Fruit fly (Drosophila melanogaster) whole organism, embryonic: ENCODE results near the gene Chro.

Experiments
- Atf3 ChIP-seq: fragments of 200-800 bp; sonication (Bioruptor generic); optimal IDR thresholded peaks from 3 replicates; lab custom pipeline; 2016; ENCODE audit warnings: missing biosample characterization, missing genetic modification characterization
- Blimp-1 ChIP-seq: fragments of 200-800 bp; sonication (Bioruptor generic); optimal IDR thresholded peaks from 3 replicates; lab custom pipeline; 2018; ENCODE audit warnings: missing biosample characterization, missing genetic modification characterization, mild to moderate bottlenecking, moderate library complexity, missing genetic modification reagents
- CG11456 ChIP-seq: fragments of 200-800 bp; sonication (Bioruptor generic); IDR thresholded peaks from 3 replicates; pipeline ENCODE4 v1.3.6; 2022; ENCODE audit warnings: missing biosample characterization, missing genetic modification characterization
- CG14014 ChIP-seq: fragments of 200-800 bp; sonication (Bioruptor generic); IDR thresholded peaks from 2 replicates; pipeline ENCODE4 v1.3.6; 2022; ENCODE audit warnings: missing biosample characterization, missing genetic modification characterization
- CG15479 ChIP-seq: fragments of 200-800 bp; sonication (Bioruptor generic); optimal IDR thresholded peaks from 3 replicates; lab custom pipeline; 2019; ENCODE audit warnings: missing biosample characterization, mild to moderate bottlenecking, missing genetic modification characterization, moderate library complexity
- CG1792 ChIP-seq: fragments of 200-800 bp; sonication (Bioruptor generic); optimal IDR thresholded peaks from 2 replicates; lab custom pipeline; 2016; ENCODE audit warnings: missing biosample characterization, missing genetic modification characterization
- CG2199 ChIP-seq: fragments of 200-800 bp; sonication (Bioruptor generic); IDR thresholded peaks from 3 replicates; pipeline ENCODE4 v1.3.6; 2022; ENCODE audit warnings: missing biosample characterization, missing genetic modification characterization
- CG33557 ChIP-seq: fragments of 200-800 bp; sonication (Bioruptor generic); optimal IDR thresholded peaks from 2 replicates; lab custom pipeline; 2019; ENCODE audit warnings: missing biosample characterization, mild to moderate bottlenecking, missing genetic modification characterization, moderate library complexity
- CG5245 ChIP-seq: fragments of 200-800 bp; sonication (Bioruptor generic); optimal IDR thresholded peaks from 3 replicates; lab custom pipeline; 2016; ENCODE audit warnings: missing biosample characterization, missing genetic modification characterization
- CG6654 ChIP-seq: fragments of 200-800 bp; sonication (Bioruptor generic); optimal IDR thresholded peaks from 2 replicates; lab custom pipeline; 2017; ENCODE audit warnings: missing biosample characterization, mild to moderate bottlenecking, missing genetic modification characterization
- CG7357 ChIP-seq: fragments of 200-800 bp; sonication (Bioruptor generic); IDR thresholded peaks from 3 replicates; pipeline ENCODE4 v1.3.6; 2022; ENCODE audit warnings: missing biosample characterization, missing genetic modification characterization
- CG7928 ChIP-seq: fragments of 200-800 bp; sonication (Bioruptor generic); optimal IDR thresholded peaks from 2 replicates; lab custom pipeline; 2017; ENCODE audit warnings: missing biosample characterization, mild to moderate bottlenecking, missing genetic modification characterization
- CG8478 ChIP-seq: fragments of >200 bp; optimal IDR thresholded peaks from 2 replicates; lab custom pipeline; 2018
- D ChIP-seq, 2 experiments: fragments of 200-800 bp in 1 of 2; fragments of >200 bp in 1 of 2; sonication (Bioruptor generic) in 1 of 2; optimal IDR thresholded peaks; 2 replicates in 1 of 2; 3 replicates in 1 of 2; lab custom pipeline; 2017; ENCODE audit warnings: mild to moderate bottlenecking in 1 of 2, missing biosample characterization in 1 of 2, missing genetic modification characterization in 1 of 2, missing genetic modification reagents in 1 of 2
- Dek ChIP-seq: fragments of 200-800 bp; sonication (Bioruptor generic); optimal IDR thresholded peaks from 3 replicates; lab custom pipeline; 2019; ENCODE audit warnings: missing biosample characterization, mild to moderate bottlenecking, missing genetic modification characterization, moderate library complexity
- Hand ChIP-seq: fragments of 200-800 bp; sonication (Bioruptor generic); optimal IDR thresholded peaks from 2 replicates; lab custom pipeline; 2017; ENCODE audit warnings: mild to moderate bottlenecking, missing biosample characterization, missing genetic modification reagents, missing genetic modification characterization
- Med ChIP-seq: fragments of 200-800 bp; sonication (Bioruptor generic); peaks from one replicate; lab custom pipeline; 2016; ENCODE audit warnings: missing biosample characterization, missing genetic modification characterization, mild to moderate bottlenecking, inconsistent platforms, moderate library complexity
- Neu2 ChIP-seq: fragments of 200-800 bp; sonication (Bioruptor generic); optimal IDR thresholded peaks from 3 replicates; lab custom pipeline; 2016; ENCODE audit warnings: missing biosample characterization, missing genetic modification characterization, borderline replicate concordance
- Nf-YA ChIP-seq: fragments of 200-800 bp; sonication (Bioruptor generic); IDR thresholded peaks from 2 replicates; pipeline ENCODE4 v1.3.6; 2022; ENCODE audit warnings: missing biosample characterization, missing genetic modification characterization
- Sry-β ChIP-seq: fragments of 200-800 bp; sonication (Bioruptor generic); optimal IDR thresholded peaks from 2 replicates; lab custom pipeline; 2018; ENCODE audit warnings: missing biosample characterization, mild to moderate bottlenecking, missing genetic modification characterization, moderate library complexity
- Trl ChIP-seq, 3 experiments: fragments of >200 bp in 2 of 3; fragments of 200-800 bp in 1 of 3; sonication (Bioruptor generic) in 1 of 3; optimal IDR thresholded peaks; 2 replicates in 1 of 3; 3 replicates in 2 of 3; lab custom pipeline; 2016 to 2017; ENCODE audit warnings: missing biosample characterization in 1 of 3, missing genetic modification characterization in 1 of 3
- cato ChIP-seq: fragments of 200-800 bp; sonication (Bioruptor generic); optimal IDR thresholded peaks from 2 replicates; lab custom pipeline; 2016; ENCODE audit warnings: missing biosample characterization, missing genetic modification characterization, borderline replicate concordance
- cg ChIP-seq: fragments of 200-800 bp; sonication (Bioruptor generic); optimal IDR thresholded peaks from 3 replicates; lab custom pipeline; 2019; ENCODE audit warnings: missing biosample characterization, mild to moderate bottlenecking, missing genetic modification characterization, moderate library complexity
- chinmo ChIP-seq: fragments of 200-800 bp; sonication (Bioruptor generic); IDR thresholded peaks from 4 replicates; pipeline ENCODE4 v1.3.6; 2022; ENCODE audit warnings: missing biosample characterization, missing genetic modification characterization; ENCODE audit not compliant: partially characterized antibody
- crol ChIP-seq: fragments of 200-800 bp; sonication (Bioruptor generic); IDR thresholded peaks from 2 replicates; pipeline ENCODE4 v1.3.6; 2022; ENCODE audit warnings: missing biosample characterization, missing genetic modification characterization
- dysf ChIP-seq: fragments of 200-800 bp; sonication (Bioruptor generic); IDR thresholded peaks from 3 replicates; pipeline ENCODE4 v1.3.6; 2022; ENCODE audit warnings: missing biosample characterization, missing genetic modification characterization
- ewg ChIP-seq: fragments of 200-800 bp; sonication (Bioruptor generic); optimal IDR thresholded peaks from 3 replicates; lab custom pipeline; 2017; ENCODE audit warnings: mild to moderate bottlenecking, missing biosample characterization, missing genetic modification reagents, missing genetic modification characterization
- fu2 ChIP-seq: fragments of 200-800 bp; sonication (Bioruptor generic); optimal IDR thresholded peaks from 2 replicates; lab custom pipeline; 2016; ENCODE audit warnings: missing biosample characterization, missing genetic modification characterization
- gce ChIP-seq: fragments of 200-800 bp; sonication (Bioruptor generic); IDR thresholded peaks from 3 replicates; pipeline ENCODE4 v1.3.6; 2022; ENCODE audit warnings: missing biosample characterization, missing genetic modification characterization
- grau ChIP-seq: fragments of 200-800 bp; optimal IDR thresholded peaks from 3 replicates; lab custom pipeline; 2019; ENCODE audit warnings: missing biosample characterization, mild to moderate bottlenecking, missing genetic modification characterization, moderate library complexity
- grn ChIP-seq: fragments of 200-800 bp; sonication (Bioruptor generic); optimal IDR thresholded peaks from 3 replicates; lab custom pipeline; 2017; ENCODE audit warnings: missing biosample characterization, missing genetic modification characterization
- gro ChIP-seq: fragments of 200-800 bp; sonication (Bioruptor generic); optimal IDR thresholded peaks from 2 replicates; lab custom pipeline; 2016; ENCODE audit warnings: missing biosample characterization, missing genetic modification characterization
- nerfin-1 ChIP-seq: fragments of 200-800 bp; sonication (Bioruptor generic); optimal IDR thresholded peaks from 3 replicates; lab custom pipeline; 2019; ENCODE audit warnings: missing biosample characterization, mild to moderate bottlenecking, missing genetic modification characterization, moderate library complexity
- pb ChIP-seq: fragments of 200-800 bp; sonication (Bioruptor generic); optimal IDR thresholded peaks from 3 replicates; lab custom pipeline; 2016; ENCODE audit warnings: missing biosample characterization, missing genetic modification characterization
- pros ChIP-seq: fragments of 200-800 bp; sonication (Bioruptor generic); optimal IDR thresholded peaks from 3 replicates; lab custom pipeline; 2019; ENCODE audit warnings: missing biosample characterization, mild to moderate bottlenecking, missing genetic modification characterization, moderate library complexity
- repo ChIP-seq: fragments of 200-800 bp; sonication (Bioruptor generic); optimal IDR thresholded peaks from 2 replicates; lab custom pipeline; 2016; ENCODE audit warnings: missing biosample characterization, missing genetic modification characterization
- schlank ChIP-seq: fragments of 200-800 bp; sonication (Bioruptor generic); optimal IDR thresholded peaks from 2 replicates; lab custom pipeline; 2018; ENCODE audit warnings: missing biosample characterization, mild to moderate bottlenecking, missing genetic modification characterization
- scrt ChIP-seq: fragments of 200-800 bp; sonication (Bioruptor generic); optimal IDR thresholded peaks from 2 replicates; lab custom pipeline; 2018; ENCODE audit warnings: missing biosample characterization, mild to moderate bottlenecking, missing genetic modification characterization, moderate library complexity
- sna ChIP-seq: fragments of 200-800 bp; sonication (Bioruptor generic); IDR thresholded peaks from 2 replicates; pipeline ENCODE4 v1.3.6; 2022; ENCODE audit warnings: missing biosample characterization, missing genetic modification characterization; ENCODE audit not compliant: partially characterized antibody
- ssp ChIP-seq: fragments of 200-800 bp; sonication (Bioruptor generic); IDR thresholded peaks from 2 replicates; pipeline ENCODE4 v1.3.6; 2022; ENCODE audit warnings: missing biosample characterization, missing genetic modification characterization
- ttk ChIP-seq: fragments of 200-800 bp; sonication (Bioruptor generic); IDR thresholded peaks from 2 replicates; pipeline ENCODE4 v2.1.2; 2022; ENCODE audit warnings: missing biosample characterization, missing genetic modification characterization
- twi ChIP-seq: fragments of 200-800 bp; optimal IDR thresholded peaks from 2 replicates; lab custom pipeline; 2019; ENCODE audit warnings: missing biosample characterization, mild to moderate bottlenecking, missing genetic modification characterization, moderate library complexity

Gene Chro

dm6 chr3L:22909325-22909904 is 30.6 kb upstream of the Chro start:
- TF ChIP-seq CG2199 (GFP tag; lab: Robert Waterston, UW): peak; percentile 59; the same call in 1 of the 3 replicates
- no peak for TF ChIP-seq gce (GFP tag; lab: Robert Waterston, UW)
- no peak for TF ChIP-seq Atf3 (GFP tag; lab: Kevin White, UChicago)
- TF ChIP-seq Hand: no peak
- no peak for TF ChIP-seq CG7357
- no peak for TF ChIP-seq ssp (GFP tag; lab: Robert Waterston, UW)
- TF ChIP-seq grn: no peak
- TF ChIP-seq Dek (tag; lab: Kevin White, UChicago): no peak
- no peak for TF ChIP-seq twi
- TF ChIP-seq CG6654 (GFP tag; lab: Kevin White, UChicago): no peak
- no peak for TF ChIP-seq Nf-YA
- TF ChIP-seq fu2 (GFP tag; lab: Kevin White, UChicago): no peak
- peak; percentile 43 for TF ChIP-seq D (optimal IDR thresholded peaks at IDR 0.05; lab: Kevin White, UChicago)
- TF ChIP-seq D (GFP tag; optimal IDR thresholded peaks at IDR 0.05; lab: Kevin White, UChicago): no peak
- TF ChIP-seq CG33557 (GFP tag; lab: Kevin White, UChicago): no peak
- TF ChIP-seq Sry-β: no peak
- peak; percentile 26 for TF ChIP-seq Neu2 (GFP tag; lab: Kevin White, UChicago)
- no peak for TF ChIP-seq CG11456 (GFP tag; lab: Robert Waterston, UW)
- no peak for TF ChIP-seq CG1792 (GFP tag; lab: Kevin White, UChicago)
- no peak for TF ChIP-seq repo (GFP tag; lab: Kevin White, UChicago)
- no peak for TF ChIP-seq dysf (GFP tag; lab: Robert Waterston, UW)
- peak; percentile 46 for TF ChIP-seq CG15479 (GFP tag; lab: Kevin White, UChicago)
- TF ChIP-seq grau (tag; lab: Kevin White, UChicago): no peak
- TF ChIP-seq crol (GFP tag; lab: Robert Waterston, UW): peak; percentile 74
- TF ChIP-seq pros (GFP tag; lab: Kevin White, UChicago): peak; percentile 59
- TF ChIP-seq pb: no peak
- TF ChIP-seq CG7928 (GFP tag; lab: Kevin White, UChicago): no peak
- no peak for TF ChIP-seq ttk (GFP tag; lab: Robert Waterston, UW)
- no peak for TF ChIP-seq CG5245 (GFP tag; lab: Kevin White, UChicago)
- peak; percentile 95 for TF ChIP-seq scrt (GFP tag; lab: Kevin White, UChicago)
- TF ChIP-seq sna (GFP tag; lab: Robert Waterston, UW): 0 out of 2 replicates have a peak, but pooled peaks have one; percentile 17
- TF ChIP-seq CG8478 (lab: Kevin White, UChicago): peak; percentile 44
- peak; percentile 13 to 41 for TF ChIP-seq Trl (optimal IDR thresholded peaks at IDR 0.05; lab: Kevin White, UChicago)
- no peak for TF ChIP-seq Trl (GFP tag; optimal IDR thresholded peaks at IDR 0.05; lab: Kevin White, UChicago)
- TF ChIP-seq CG14014: no peak
- TF ChIP-seq cato (GFP tag; lab: Kevin White, UChicago): no peak
- TF ChIP-seq Blimp-1 (GFP tag; lab: Kevin White, UChicago): no peak
- TF ChIP-seq schlank (tag; lab: Kevin White, UChicago): no peak
- TF ChIP-seq ewg: peak; percentile 33
- TF ChIP-seq Med (GFP tag; lab: Kevin White, UChicago): no peak
- no peak for TF ChIP-seq gro (GFP tag; lab: Kevin White, UChicago)
- peak; percentile 33 for TF ChIP-seq nerfin-1 (tag; lab: Kevin White, UChicago)
- peak; percentile 13 for TF ChIP-seq cg
- TF ChIP-seq chinmo (GFP tag; lab: Robert Waterston, UW): 0 out of 4 replicates have a peak, but pooled peaks have one; percentile 51
